Worm (Caenorhabditis elegans) whole organism, L4/young adult: ENCODE data around the gene srh-288.

Source experiments
- W03F9.2 ChIP-seq: fragments of 150-350 bp; optimal IDR thresholded peaks from 2 replicates; lab custom pipeline; 2014; ENCODE audit warnings: missing biosample characterization, missing genetic modification characterization
- dao-5 ChIP-seq: sonication (generic microtip); optimal IDR thresholded peaks from 2 replicates; lab custom pipeline; 2016; ENCODE audit warnings: missing genotype, missing genetic modification characterization, moderate library complexity, missing compliant biosample characterization
- him-1 ChIP-seq: sonication (generic microtip); optimal IDR thresholded peaks from 2 replicates; lab custom pipeline; 2016; ENCODE audit warnings: missing genotype, missing genetic modification reagents, missing genetic modification characterization, missing compliant biosample characterization

- TF ChIP-seq him-1 (tag; lab: Kevin White, UChicago) (no peak), dao-5 (tag; lab: Kevin White, UChicago) (no peak), W03F9.2 (tag; lab: Kevin White, UChicago) (no peak)
Measured at ce11 chrV:17754999-17755398, 40.6 kb downstream of the srh-288 start.
